Worm (Caenorhabditis elegans) whole organism, L1 larva: Measurements from ENCODE around the gene pdhk-2.

Experiments
- ama-1 ChIP-seq: fragments of 150-350 bp; optimal IDR thresholded peaks from 2 replicates; lab custom pipeline; 2014
- nhr-237 ChIP-seq: fragments of 150-350 bp; optimal IDR thresholded peaks from 2 replicates; lab custom pipeline; 2014; ENCODE audit warnings: missing biosample characterization, missing genetic modification characterization
- nhr-28 ChIP-seq: fragments of 150-350 bp; optimal IDR thresholded peaks from 2 replicates; lab custom pipeline; 2014; ENCODE audit warnings: missing biosample characterization, missing genetic modification characterization
- pag-3 ChIP-seq: sonication (generic microtip); optimal IDR thresholded peaks from 2 replicates; lab custom pipeline; 2017; ENCODE audit warnings: missing genetic modification characterization, mild to moderate bottlenecking, missing compliant biosample characterization, antibody characterized with exemption, borderline replicate concordance; ENCODE audit not compliant: insufficient read depth

- TF ChIP-seq pag-3 (no peak), ama-1 (lab: Kevin White, UChicago) (no peak), nhr-237 (tag; lab: Kevin White, UChicago) (no peak), nhr-28 (tag; lab: Kevin White, UChicago) (no peak)
Observed at ce11 chrIII:8742584-8742983, 1.4 kb upstream of the pdhk-2 start.
